Worm (Caenorhabditis elegans) whole organism, early embryonic: Measurements from ENCODE around the gene M05D6.2.

ENCODE experiments used
- B0310.2 ChIP-seq: sonication (generic microtip); optimal IDR thresholded peaks from 2 replicates; lab custom pipeline; 2016; ENCODE audit warnings: mild to moderate bottlenecking, missing genetic modification characterization, missing compliant biosample characterization
- aly-1 ChIP-seq: sonication (generic microtip); optimal IDR thresholded peaks from 2 replicates; lab custom pipeline; 2016; ENCODE audit warnings: missing genetic modification characterization, missing compliant biosample characterization
- ama-1 ChIP-seq: fragments of 150-350 bp; optimal IDR thresholded peaks from 2 replicates; lab custom pipeline; 2014
- ceh-13 ChIP-seq: fragments of 200-800 bp; sonication (Bioruptor generic); optimal IDR thresholded peaks from 2 replicates; lab custom pipeline; 2018; ENCODE audit warnings: mild to moderate bottlenecking, missing genetic modification characterization, missing compliant biosample characterization
- ceh-36 ChIP-seq: sonication (generic microtip); optimal IDR thresholded peaks from 2 replicates; lab custom pipeline; 2016; ENCODE audit warnings: missing genetic modification characterization, inconsistent platforms, missing compliant biosample characterization
- flt-1 ChIP-seq: fragments of 200-800 bp; sonication (Bioruptor generic); IDR thresholded peaks from 2 replicates; pipeline ENCODE4 v1.3.6; 2022; ENCODE audit warnings: missing genetic modification characterization, missing compliant biosample characterization
- hmg-4 ChIP-seq: fragments of 200-800 bp; sonication (Bioruptor generic); optimal IDR thresholded peaks from 2 replicates; lab custom pipeline; 2018; ENCODE audit warnings: mild to moderate bottlenecking, missing genetic modification characterization, missing compliant biosample characterization
- hnd-1 ChIP-seq: sonication (generic microtip); optimal IDR thresholded peaks from 2 replicates; lab custom pipeline; 2016; ENCODE audit warnings: missing genetic modification characterization, missing compliant biosample characterization
- scrt-1 ChIP-seq: fragments of 200-800 bp; sonication (Bioruptor generic); IDR thresholded peaks from 2 replicates; pipeline ENCODE4 v1.3.6; 2022; ENCODE audit warnings: missing genetic modification characterization, missing compliant biosample characterization
- tbx-11 ChIP-seq: fragments of 200-800 bp; sonication (Bioruptor generic); IDR thresholded peaks from 2 replicates; pipeline ENCODE4 v1.3.6; 2022; ENCODE audit warnings: missing genetic modification characterization, missing compliant biosample characterization
- tbx-37 ChIP-seq: fragments of 200-800 bp; sonication (Bioruptor generic); conservative IDR thresholded peaks from 2 replicates; pipeline ENCODE4 v1.3.6; 2022; ENCODE audit warnings: missing genetic modification reagents, missing genetic modification characterization, missing compliant biosample characterization
- tra-4 ChIP-seq: sonication (generic microtip); optimal IDR thresholded peaks from 2 replicates; lab custom pipeline; 2017; ENCODE audit warnings: missing genetic modification characterization, missing compliant biosample characterization

- TF ChIP-seq tbx-37 (GFP tag; lab: Robert Waterston, UW) (no peak), ama-1 (no peak), ceh-13 (GFP tag; lab: Kevin White, UChicago) (no peak), hmg-4 (GFP tag; lab: Kevin White, UChicago) (no peak), aly-1 (tag; lab: Kevin White, UChicago) (no peak), flt-1 (no peak), tbx-11 (GFP tag; lab: Robert Waterston, UW) (no peak), ceh-36 (tag; lab: Kevin White, UChicago) (no peak), hnd-1 (tag; lab: Kevin White, UChicago) (no peak), B0310.2 (no peak), tra-4 (tag; lab: Kevin White, UChicago) (no peak), scrt-1 (GFP tag; lab: Robert Waterston, UW) (no peak)
Measured at ce11 chrII:8450750-8451149, 17.2 kb upstream of the M05D6.2 start.
